Fruit fly (Drosophila melanogaster) whole organism, adult: ENCODE results near the gene Prat2.

Source experiments
- CG11617 ChIP-seq: fragments of 200-800 bp; sonication (Bioruptor generic); optimal IDR thresholded peaks from 2 replicates; lab custom pipeline; 2017; ENCODE audit warnings: mild to moderate bottlenecking, missing biosample characterization, missing genetic modification reagents, missing genetic modification characterization
- CG12768 ChIP-seq: fragments of 200-800 bp; sonication (Bioruptor generic); optimal IDR thresholded peaks from 2 replicates; lab custom pipeline; 2017; ENCODE audit warnings: missing biosample characterization, missing genetic modification characterization, mild to moderate bottlenecking, moderate library complexity, missing genetic modification reagents
- CG14711 ChIP-seq: fragments of 200-800 bp; sonication (Bioruptor generic); optimal IDR thresholded peaks from 2 replicates; lab custom pipeline; 2018; ENCODE audit warnings: missing biosample characterization, mild to moderate bottlenecking, missing genetic modification characterization, moderate library complexity
- CG1620 ChIP-seq: fragments of 200-800 bp; sonication (Bioruptor generic); optimal IDR thresholded peaks from 2 replicates; lab custom pipeline; 2016; ENCODE audit warnings: missing biosample characterization, missing genetic modification characterization
- CG33017 ChIP-seq: fragments of 200-800 bp; sonication (Bioruptor generic); optimal IDR thresholded peaks from 2 replicates; lab custom pipeline; 2018; ENCODE audit warnings: missing biosample characterization, mild to moderate bottlenecking, missing genetic modification characterization, moderate library complexity
- CG5204 ChIP-seq: fragments of 200-800 bp; sonication (Bioruptor generic); optimal IDR thresholded peaks from 2 replicates; lab custom pipeline; 2016; ENCODE audit warnings: missing biosample characterization, missing genetic modification characterization
- CG7045 ChIP-seq: fragments of 200-800 bp; sonication (Bioruptor generic); optimal IDR thresholded peaks from 2 replicates; lab custom pipeline; 2017; ENCODE audit warnings: missing biosample characterization, mild to moderate bottlenecking, missing genetic modification characterization
- CG7101 ChIP-seq: fragments of 200-800 bp; sonication (Bioruptor generic); optimal IDR thresholded peaks from 2 replicates; lab custom pipeline; 2018; ENCODE audit warnings: missing biosample characterization, mild to moderate bottlenecking, missing genetic modification characterization, moderate library complexity
- Clk ChIP-seq: fragments of 200-800 bp; sonication (Bioruptor generic); optimal IDR thresholded peaks from 2 replicates; lab custom pipeline; 2017; ENCODE audit warnings: missing biosample characterization, missing genetic modification characterization
- Crg-1 ChIP-seq: fragments of 200-800 bp; sonication (Bioruptor generic); optimal IDR thresholded peaks from 2 replicates; lab custom pipeline; 2016; ENCODE audit warnings: missing biosample characterization, missing genetic modification characterization
- Hr96 ChIP-seq: fragments of 200-800 bp; sonication (Bioruptor generic); optimal IDR thresholded peaks from 2 replicates; lab custom pipeline; 2016; ENCODE audit warnings: missing biosample characterization, missing genetic modification characterization
- Mnt ChIP-seq: fragments of 200-800 bp; sonication (Bioruptor generic); optimal IDR thresholded peaks from 2 replicates; lab custom pipeline; 2016; ENCODE audit warnings: missing biosample characterization, mild to moderate bottlenecking, missing genetic modification characterization
- bab1 ChIP-seq: fragments of 200-800 bp; sonication (Bioruptor generic); optimal IDR thresholded peaks from 3 replicates; lab custom pipeline; 2019; ENCODE audit warnings: missing biosample characterization, mild to moderate bottlenecking, missing genetic modification characterization, moderate library complexity
- cic ChIP-seq: fragments of 200-800 bp; sonication (Bioruptor generic); optimal IDR thresholded peaks from 2 replicates; lab custom pipeline; 2017; ENCODE audit warnings: missing biosample characterization, mild to moderate bottlenecking, missing genetic modification characterization, moderate library complexity
- cnc ChIP-seq, 2 experiments: fragments of >200 bp; optimal IDR thresholded peaks; 2 replicates each; lab custom pipeline; 2017
- kay ChIP-seq: fragments of 200-800 bp; sonication (Bioruptor generic); peaks from one replicate; lab custom pipeline; 2016; ENCODE audit warnings: missing biosample characterization, missing genetic modification characterization, borderline replicate concordance
- ovo ChIP-seq: fragments of 200-800 bp; sonication (Bioruptor generic); optimal IDR thresholded peaks from 2 replicates; lab custom pipeline; 2016; ENCODE audit warnings: missing biosample characterization, missing genetic modification characterization
- pad ChIP-seq: fragments of 200-800 bp; sonication (Bioruptor generic); optimal IDR thresholded peaks from 3 replicates; lab custom pipeline; 2017; ENCODE audit warnings: missing biosample characterization, missing genetic modification characterization, mild to moderate bottlenecking, moderate library complexity, missing genetic modification reagents
- tj ChIP-seq: fragments of 200-800 bp; sonication (Bioruptor generic); optimal IDR thresholded peaks from 3 replicates; lab custom pipeline; 2017; ENCODE audit warnings: missing biosample characterization, mild to moderate bottlenecking, missing genetic modification characterization, moderate library complexity
- toe ChIP-seq: fragments of 200-800 bp; sonication (Bioruptor generic); optimal IDR thresholded peaks from 2 replicates; lab custom pipeline; 2016; ENCODE audit warnings: missing biosample characterization, missing genetic modification characterization

Prat2 gene

dm6 chr3L:6914776-6915175, at the start of gene Prat2:
Gene Prat2 (minus strand): TSS chr3L:6914876.
- no peak for TF ChIP-seq CG12768
- TF ChIP-seq ovo (GFP tag; lab: Kevin White, UChicago): no peak
- TF ChIP-seq CG7101: no peak
- no peak for TF ChIP-seq cnc (optimal IDR thresholded peaks at IDR 0.05; lab: Kevin White, UChicago)
- no peak for TF ChIP-seq toe
- TF ChIP-seq CG1620: no peak
- TF ChIP-seq cic: no peak
- no peak for TF ChIP-seq Crg-1

- no peak for TF ChIP-seq CG7045 (GFP tag; lab: Kevin White, UChicago)
- TF ChIP-seq kay: no peak
- no peak for TF ChIP-seq tj
- TF ChIP-seq Crg-1: no peak
- no peak for TF ChIP-seq Mnt (GFP tag; lab: Kevin White, UChicago)
- TF ChIP-seq Clk: no peak
- TF ChIP-seq cic: no peak
- no peak for TF ChIP-seq Hr96 (GFP tag; lab: Kevin White, UChicago)
Observed at dm6 chr3L:6963792-6964487, 49.3 kb upstream of the Prat2 start.

- TF ChIP-seq CG11617 (GFP tag; lab: Kevin White, UChicago): no peak
- TF ChIP-seq cic: peak; percentile 18
- TF ChIP-seq Mnt (GFP tag; lab: Kevin White, UChicago): peak; percentile 18
Observed at dm6 chr3L:6963175-6963574, 48.5 kb upstream of the Prat2 start.

DNA sequence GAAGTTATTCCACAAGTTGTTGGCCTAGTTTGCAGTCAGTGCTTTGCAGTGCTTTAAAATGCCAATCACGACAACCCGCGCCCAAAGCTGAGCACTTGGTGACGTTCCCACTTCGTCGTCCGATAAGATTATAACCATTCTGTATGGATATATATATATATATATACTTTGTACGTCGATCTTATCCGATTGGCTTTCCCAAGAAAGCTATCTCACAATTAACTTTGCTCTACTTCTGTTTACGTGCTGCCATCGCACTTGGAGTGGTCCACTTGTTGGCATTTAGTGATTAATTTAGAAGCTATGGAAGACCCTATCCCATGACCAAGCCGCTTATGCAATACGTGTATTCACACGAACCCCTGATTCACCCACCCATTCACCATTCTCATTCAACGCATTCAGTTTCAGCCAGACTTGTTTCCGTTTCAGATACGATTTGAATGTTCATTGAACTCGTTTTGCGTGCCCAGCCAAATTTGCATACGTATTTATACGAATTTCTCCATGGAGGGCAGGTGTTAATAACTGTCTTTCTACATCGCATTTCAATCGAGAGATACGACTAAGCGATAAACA, 47.4 kb upstream of the Prat2 start:
- TF ChIP-seq CG7045 (GFP tag; lab: Kevin White, UChicago) (no peak), cic (peak; percentile 31), kay (peak; percentile 89)

DNA sequence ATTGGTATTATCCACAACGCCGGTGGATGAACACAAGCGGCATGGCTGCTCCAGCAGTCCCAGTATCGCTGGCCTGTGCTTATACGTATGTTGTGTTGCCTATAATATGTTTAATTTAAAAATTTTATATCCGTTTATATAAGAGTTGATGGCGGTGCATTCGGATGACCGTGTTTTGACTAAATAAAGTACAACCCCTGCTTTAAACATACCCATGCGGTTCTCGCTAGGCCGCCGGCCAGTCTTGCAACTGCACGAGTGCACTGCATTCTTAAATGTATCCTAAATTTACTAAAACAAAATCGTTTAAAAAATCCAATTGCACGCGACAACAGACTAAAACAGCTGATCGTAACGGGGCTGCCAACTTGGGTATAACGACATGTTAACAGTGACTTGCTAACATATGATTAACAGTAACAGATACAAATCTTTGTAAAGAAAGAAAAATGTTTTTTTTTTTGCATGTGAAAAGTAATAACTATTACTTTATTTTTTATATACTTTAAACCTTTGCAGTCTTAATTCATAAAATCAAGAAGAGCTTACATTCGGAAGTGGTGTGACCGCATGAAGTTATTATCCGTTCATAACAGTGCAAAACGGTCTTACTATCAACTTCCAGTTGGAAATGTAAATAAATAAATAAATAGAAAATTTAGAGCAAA, 43.2 kb upstream of the Prat2 start, which contains the start of the genes Uqcc1 and Surf1:
Uqcc1 (minus strand) TSS at position 356 of the 668 bp plus-strand sequence.
Surf1 (plus strand) TSS at position 594 of the 668 bp plus-strand sequence.
- TF ChIP-seq kay: peak; percentile 75
- peak; percentile 10 for TF ChIP-seq CG14711
- TF ChIP-seq CG1620: no peak
- TF ChIP-seq pad (GFP tag; lab: Kevin White, UChicago): no peak
- no peak for TF ChIP-seq cnc (optimal IDR thresholded peaks at IDR 0.05; lab: Kevin White, UChicago)
- peak; percentile 3 for TF ChIP-seq ovo (GFP tag; lab: Kevin White, UChicago)
- no peak for TF ChIP-seq CG33017 (tag; lab: Kevin White, UChicago)
- no peak for TF ChIP-seq tj
- TF ChIP-seq Mnt (GFP tag; lab: Kevin White, UChicago): peak; percentile 32
- TF ChIP-seq CG12768: no peak
- no peak for TF ChIP-seq CG7101
- TF ChIP-seq CG11617 (GFP tag; lab: Kevin White, UChicago): no peak
- no peak for TF ChIP-seq toe
- TF ChIP-seq CG7045 (GFP tag; lab: Kevin White, UChicago): no peak
- no peak for TF ChIP-seq cic
- TF ChIP-seq bab1 (GFP tag; lab: Kevin White, UChicago): peak; percentile 26
- TF ChIP-seq Crg-1: no peak
- no peak for TF ChIP-seq Clk
- no peak for TF ChIP-seq Hr96 (GFP tag; lab: Kevin White, UChicago)
- TF ChIP-seq CG5204 (GFP tag; lab: Kevin White, UChicago): no peak

DNA sequence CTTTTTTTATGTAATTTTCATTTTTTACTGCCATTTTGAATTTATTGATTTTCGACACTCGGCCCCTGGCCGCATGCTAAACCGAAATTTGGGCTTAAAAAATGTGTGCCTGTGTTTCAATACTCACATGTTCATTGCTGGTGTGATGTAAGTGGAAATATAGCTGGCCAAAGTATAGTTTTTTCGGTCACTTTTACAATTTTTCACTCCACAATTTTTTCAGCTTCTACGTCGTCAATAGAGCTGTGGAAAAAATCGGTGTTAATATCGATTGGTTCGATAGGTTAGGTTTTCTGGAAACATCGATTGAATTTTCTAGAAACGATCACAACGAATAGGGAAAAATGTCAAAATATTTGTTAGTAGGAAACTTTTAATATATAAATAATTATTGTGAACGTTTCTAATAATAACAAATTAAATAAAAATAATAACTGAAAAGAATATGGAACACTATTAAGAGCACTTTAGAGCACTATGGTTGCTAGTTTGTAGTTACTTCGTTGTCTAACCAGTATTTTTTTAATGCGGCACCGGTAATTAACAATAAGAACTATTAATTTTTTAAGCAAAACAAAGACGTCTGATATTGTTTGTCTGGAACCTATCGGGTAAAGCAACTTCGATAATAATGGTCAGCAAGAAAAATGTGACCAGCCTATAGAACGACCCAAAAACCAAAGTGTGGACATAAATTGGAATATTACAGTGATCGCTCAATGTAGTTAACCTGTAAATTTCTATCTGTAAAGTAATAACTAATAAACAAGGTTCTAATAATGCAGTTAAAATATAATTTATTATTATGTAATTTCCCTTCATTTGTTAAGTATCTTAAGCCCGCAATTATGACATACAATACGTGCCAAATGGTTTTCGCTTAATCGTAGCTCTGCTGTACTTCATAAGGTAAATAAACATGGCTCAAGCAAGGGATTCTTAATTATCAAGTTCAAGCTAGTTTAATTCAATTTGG, 40.9 kb upstream of the Prat2 start, which contains the start of the genes CG10077 and CG9948:
CG10077 (minus strand) TSS at position 651 of the 976 bp plus-strand sequence.
CG9948 (plus strand) TSS at position 738 of the 976 bp plus-strand sequence.
- TF ChIP-seq bab1 (GFP tag; lab: Kevin White, UChicago): peak; percentile 95
- peak; percentile 64 for TF ChIP-seq pad (GFP tag; lab: Kevin White, UChicago)
- TF ChIP-seq CG7101: peak; percentile 91
- peak; percentile 90 for TF ChIP-seq kay
- TF ChIP-seq CG5204 (GFP tag; lab: Kevin White, UChicago): peak; percentile 80
- TF ChIP-seq Crg-1: peak; percentile 79
- no peak for TF ChIP-seq Hr96 (GFP tag; lab: Kevin White, UChicago)
- TF ChIP-seq cnc (optimal IDR thresholded peaks at IDR 0.05; lab: Kevin White, UChicago): no peak
- TF ChIP-seq tj: peak; percentile 63
- no peak for TF ChIP-seq toe
- TF ChIP-seq cic: peak; percentile 25
- TF ChIP-seq Mnt (GFP tag; lab: Kevin White, UChicago): peak; percentile 77
- peak; percentile 73 for TF ChIP-seq Clk
- TF ChIP-seq CG12768: peak; percentile 89
- TF ChIP-seq CG14711: peak; percentile 87
- peak; percentile 78 for TF ChIP-seq CG1620
- peak; percentile 36 for TF ChIP-seq ovo (GFP tag; lab: Kevin White, UChicago)
- TF ChIP-seq CG7045 (GFP tag; lab: Kevin White, UChicago): peak; percentile 91
- peak; percentile 90 for TF ChIP-seq CG33017 (tag; lab: Kevin White, UChicago)
- peak; percentile 80 for TF ChIP-seq CG11617 (GFP tag; lab: Kevin White, UChicago)
